Fruit fly (Drosophila melanogaster) whole organism, prepupa: ENCODE results near the gene CG14506.

Experiments used
- Blimp-1 ChIP-seq: fragments of 200-800 bp; sonication (Bioruptor generic); optimal IDR thresholded peaks from 3 replicates; lab custom pipeline; 2017; ENCODE audit warnings: missing biosample characterization, missing genetic modification characterization, mild to moderate bottlenecking, moderate library complexity, missing genetic modification reagents
- CG10631 ChIP-seq: fragments of 200-800 bp; sonication (Bioruptor generic); optimal IDR thresholded peaks from 2 replicates; lab custom pipeline; 2016; ENCODE audit warnings: missing biosample characterization, missing genetic modification characterization
- CG10669 ChIP-seq: fragments of 200-800 bp; sonication (Bioruptor generic); optimal IDR thresholded peaks from 3 replicates; lab custom pipeline; 2018; ENCODE audit warnings: missing biosample characterization, mild to moderate bottlenecking, missing genetic modification characterization, moderate library complexity
- CG11762 ChIP-seq: fragments of 200-800 bp; sonication (Bioruptor generic); optimal IDR thresholded peaks from 3 replicates; lab custom pipeline; 2016; ENCODE audit warnings: missing biosample characterization, missing genetic modification characterization; ENCODE audit not compliant: insufficient read depth
- CG15336 ChIP-seq: fragments of 200-800 bp; sonication (Bioruptor generic); IDR thresholded peaks from 2 replicates; pipeline ENCODE4 v1.3.6; 2022; ENCODE audit warnings: missing biosample characterization, missing genetic modification characterization
- CG1621 ChIP-seq: fragments of 200-800 bp; sonication (Bioruptor generic); optimal IDR thresholded peaks from 3 replicates; lab custom pipeline; 2018; ENCODE audit warnings: missing biosample characterization, mild to moderate bottlenecking, missing genetic modification characterization
- CG3032 ChIP-seq: fragments of 200-800 bp; optimal IDR thresholded peaks from 2 replicates; lab custom pipeline; 2019; ENCODE audit warnings: missing biosample characterization, mild to moderate bottlenecking, missing genetic modification characterization, moderate library complexity
- CG31627 ChIP-seq: fragments of 200-800 bp; sonication (Bioruptor generic); optimal IDR thresholded peaks from 3 replicates; lab custom pipeline; 2016; ENCODE audit warnings: missing biosample characterization, missing genetic modification characterization
- CG32006 ChIP-seq: fragments of 200-800 bp; sonication (Bioruptor generic); optimal IDR thresholded peaks from 3 replicates; lab custom pipeline; 2017; ENCODE audit warnings: missing biosample characterization, mild to moderate bottlenecking, missing genetic modification characterization
- CG34406 ChIP-seq: fragments of 200-800 bp; sonication (Bioruptor generic); optimal IDR thresholded peaks from 3 replicates; lab custom pipeline; 2016; ENCODE audit warnings: missing biosample characterization, missing genetic modification characterization
- CG4318 ChIP-seq: fragments of 200-800 bp; sonication (Bioruptor generic); optimal IDR thresholded peaks from 3 replicates; lab custom pipeline; 2017; ENCODE audit warnings: missing biosample characterization, mild to moderate bottlenecking, missing genetic modification characterization
- CG6163 ChIP-seq: fragments of 200-800 bp; sonication (Bioruptor generic); IDR thresholded peaks from 3 replicates; pipeline ENCODE4 v1.3.6; 2022; ENCODE audit warnings: missing biosample characterization, missing genetic modification characterization
- CG6792 ChIP-seq: fragments of 200-800 bp; sonication (Bioruptor generic); optimal IDR thresholded peaks from 3 replicates; lab custom pipeline; 2016; ENCODE audit warnings: missing biosample characterization, missing genetic modification characterization
- CG6808 ChIP-seq: fragments of 200-800 bp; sonication (Bioruptor generic); optimal IDR thresholded peaks from 3 replicates; lab custom pipeline; 2017; ENCODE audit warnings: missing biosample characterization, missing genetic modification characterization, mild to moderate bottlenecking, moderate library complexity, missing genetic modification reagents
- CG6854 ChIP-seq: fragments of 200-800 bp; sonication (Bioruptor generic); optimal IDR thresholded peaks from 2 replicates; lab custom pipeline; 2017; ENCODE audit warnings: missing biosample characterization, mild to moderate bottlenecking, missing genetic modification characterization
- CG7368 ChIP-seq: fragments of 200-800 bp; sonication (Bioruptor generic); optimal IDR thresholded peaks from 3 replicates; lab custom pipeline; 2016; ENCODE audit warnings: missing biosample characterization, missing genetic modification characterization
- CG8319 ChIP-seq: fragments of 200-800 bp; sonication (Bioruptor generic); optimal IDR thresholded peaks from 3 replicates; lab custom pipeline; 2016; ENCODE audit warnings: missing biosample characterization, missing genetic modification characterization
- CG8632 ChIP-seq: fragments of 200-800 bp; sonication (Bioruptor generic); optimal IDR thresholded peaks from 3 replicates; lab custom pipeline; 2016; ENCODE audit warnings: missing biosample characterization, missing genetic modification characterization
- CG9139 ChIP-seq: fragments of 200-800 bp; sonication (Bioruptor generic); optimal IDR thresholded peaks from 3 replicates; lab custom pipeline; 2017; ENCODE audit warnings: missing biosample characterization, mild to moderate bottlenecking, missing genetic modification characterization
- Eip75B ChIP-seq: fragments of 200-800 bp; sonication (Bioruptor generic); optimal IDR thresholded peaks from 3 replicates; lab custom pipeline; 2016; ENCODE audit warnings: missing biosample characterization, missing genetic modification characterization
- Ets96B ChIP-seq: fragments of 200-800 bp; optimal IDR thresholded peaks from 2 replicates; lab custom pipeline; 2019; ENCODE audit warnings: missing biosample characterization, mild to moderate bottlenecking, missing genetic modification characterization, moderate library complexity
- Gug ChIP-seq: fragments of 200-800 bp; sonication (Bioruptor generic); IDR thresholded peaks from 2 replicates; pipeline ENCODE4 v1.3.6; 2022; ENCODE audit warnings: missing biosample characterization, missing genetic modification characterization
- Hr38 ChIP-seq: sonication (Bioruptor generic); optimal IDR thresholded peaks from 2 replicates; lab custom pipeline; 2016; ENCODE audit warnings: missing biosample characterization, missing genetic modification characterization
- Hr39 ChIP-seq: fragments of 200-800 bp; sonication (Bioruptor generic); optimal IDR thresholded peaks from 2 replicates; lab custom pipeline; 2016; ENCODE audit warnings: missing biosample characterization, missing genetic modification characterization
- Hr4 ChIP-seq: fragments of 200-800 bp; sonication (Bioruptor generic); optimal IDR thresholded peaks from 3 replicates; lab custom pipeline; 2016; ENCODE audit warnings: missing biosample characterization, missing genetic modification characterization
- Lpt ChIP-seq: fragments of 200-800 bp; sonication (Bioruptor generic); optimal IDR thresholded peaks from 3 replicates; lab custom pipeline; 2016; ENCODE audit warnings: missing biosample characterization, missing genetic modification characterization
- OdsH ChIP-seq: fragments of 200-800 bp; sonication (Bioruptor generic); optimal IDR thresholded peaks from 3 replicates; lab custom pipeline; 2016; ENCODE audit warnings: missing biosample characterization, missing genetic modification characterization
- Smox ChIP-seq: fragments of 200-800 bp; sonication (Bioruptor generic); optimal IDR thresholded peaks from 3 replicates; lab custom pipeline; 2016; ENCODE audit warnings: missing biosample characterization, missing genetic modification characterization
- Sox14 ChIP-seq: fragments of 200-800 bp; sonication (Bioruptor generic); optimal IDR thresholded peaks from 3 replicates; lab custom pipeline; 2016; ENCODE audit warnings: missing biosample characterization, missing genetic modification characterization
- Sox15 ChIP-seq: fragments of 200-800 bp; sonication (Bioruptor generic); optimal IDR thresholded peaks from 3 replicates; lab custom pipeline; 2016; ENCODE audit warnings: missing biosample characterization, missing genetic modification characterization
- acj6 ChIP-seq: fragments of 200-800 bp; sonication (Bioruptor generic); optimal IDR thresholded peaks from 3 replicates; lab custom pipeline; 2016; ENCODE audit warnings: missing biosample characterization, missing genetic modification characterization
- cyc ChIP-seq: fragments of 200-800 bp; sonication (Bioruptor generic); optimal IDR thresholded peaks from 3 replicates; lab custom pipeline; 2016; ENCODE audit warnings: missing biosample characterization, missing genetic modification characterization
- dsx ChIP-seq: fragments of 200-800 bp; optimal IDR thresholded peaks from 3 replicates; lab custom pipeline; 2019; ENCODE audit warnings: missing biosample characterization, mild to moderate bottlenecking, missing genetic modification characterization, moderate library complexity; ENCODE audit not compliant: poor library complexity, severe bottlenecking
- eg ChIP-seq: fragments of 200-800 bp; sonication (Bioruptor generic); IDR thresholded peaks from 3 replicates; pipeline ENCODE4 v1.3.6; 2022; ENCODE audit warnings: missing biosample characterization, missing genetic modification characterization
- esn ChIP-seq: fragments of 200-800 bp; sonication (Bioruptor generic); optimal IDR thresholded peaks from 2 replicates; lab custom pipeline; 2016; ENCODE audit warnings: missing biosample characterization, mild to moderate bottlenecking, missing genetic modification characterization, moderate library complexity
- fd59A ChIP-seq: fragments of 200-800 bp; sonication (Bioruptor generic); optimal IDR thresholded peaks from 2 replicates; lab custom pipeline; 2017; ENCODE audit warnings: missing biosample characterization, mild to moderate bottlenecking, missing genetic modification characterization, missing genetic modification reagents
- fd85E ChIP-seq: fragments of 200-800 bp; sonication (Bioruptor generic); optimal IDR thresholded peaks from 3 replicates; lab custom pipeline; 2016; ENCODE audit warnings: missing biosample characterization, missing genetic modification characterization
- fkh ChIP-seq: fragments of 200-800 bp; sonication (Bioruptor generic); optimal IDR thresholded peaks from 3 replicates; lab custom pipeline; 2017; ENCODE audit warnings: missing biosample characterization, mild to moderate bottlenecking, missing genetic modification characterization, moderate library complexity
- lz ChIP-seq: fragments of 200-800 bp; sonication (Bioruptor generic); optimal IDR thresholded peaks from 3 replicates; lab custom pipeline; 2016; ENCODE audit warnings: missing biosample characterization, missing genetic modification characterization
- net ChIP-seq: fragments of 200-800 bp; sonication (Bioruptor generic); optimal IDR thresholded peaks from 3 replicates; lab custom pipeline; 2016; ENCODE audit warnings: missing biosample characterization, missing genetic modification characterization
- pdm3 ChIP-seq: fragments of 200-800 bp; sonication (Bioruptor generic); optimal IDR thresholded peaks from 3 replicates; lab custom pipeline; 2016; ENCODE audit warnings: missing biosample characterization, missing genetic modification characterization
- salr ChIP-seq, 2 experiments: fragments of 200-800 bp; sonication (Bioruptor generic); optimal IDR thresholded peaks; 3 replicates each; lab custom pipeline; 2016 to 2018; ENCODE audit warnings: missing biosample characterization in 2 of 2, missing genetic modification characterization in 2 of 2, mild to moderate bottlenecking in 1 of 2
- ss ChIP-seq, 2 experiments: fragments of 200-800 bp; sonication (Bioruptor generic); optimal IDR thresholded peaks; 2 replicates in 1 of 2; 3 replicates in 1 of 2; lab custom pipeline; 2017 to 2018; ENCODE audit warnings: mild to moderate bottlenecking in 2 of 2, missing biosample characterization in 2 of 2, missing genetic modification characterization in 2 of 2, moderate library complexity in 1 of 2
- topi ChIP-seq: fragments of 200-800 bp; sonication (Bioruptor generic); optimal IDR thresholded peaks from 3 replicates; lab custom pipeline; 2016; ENCODE audit warnings: missing biosample characterization, missing genetic modification characterization

Gene CG14506

dm6 chr3R:29255963-29256527 lies 40.9 kb downstream of the CG14506 start, which contains the start of gene CG45544 (continued):
- no peak for TF ChIP-seq fkh (GFP tag; lab: Kevin White, UChicago)
- peak; percentile 98 for TF ChIP-seq CG1621 (tag; lab: Kevin White, UChicago)
- TF ChIP-seq Hr4 (GFP tag; lab: Kevin White, UChicago), result peak; percentile 72
- TF ChIP-seq CG11762 (GFP tag; lab: Kevin White, UChicago), result peak; percentile 86
- peak; percentile 95 for TF ChIP-seq CG3032 (tag; lab: Kevin White, UChicago)
- peak; percentile 95 for TF ChIP-seq CG7368 (GFP tag; lab: Kevin White, UChicago)
- TF ChIP-seq fd59A (GFP tag; lab: Kevin White, UChicago), result peak; percentile 96
- peak; percentile 82 for TF ChIP-seq CG32006 (GFP tag; lab: Kevin White, UChicago)
- TF ChIP-seq CG15336, result peak; percentile 70
- peak; percentile 97 for TF ChIP-seq Eip75B (GFP tag; lab: Kevin White, UChicago)
- peak; percentile 92 for TF ChIP-seq dsx (GFP tag; lab: Kevin White, UChicago)
- TF ChIP-seq CG6808 (GFP tag; lab: Kevin White, UChicago), result peak; percentile 94
- peak; percentile 93 for TF ChIP-seq pdm3 (GFP tag; lab: Kevin White, UChicago)
- TF ChIP-seq CG34406 (GFP tag; lab: Kevin White, UChicago), result peak; percentile 82
- peak; percentile 75 for TF ChIP-seq Lpt (GFP tag; lab: Kevin White, UChicago)
- TF ChIP-seq cyc (GFP tag; lab: Kevin White, UChicago), result peak; percentile 96
- peak; percentile 93 for TF ChIP-seq acj6 (GFP tag; lab: Kevin White, UChicago)
- TF ChIP-seq Ets96B (tag; lab: Kevin White, UChicago), result peak; percentile 96
- peak; percentile 97 for TF ChIP-seq lz (GFP tag; lab: Kevin White, UChicago)
- TF ChIP-seq CG31627 (GFP tag; lab: Kevin White, UChicago), result peak; percentile 95
- TF ChIP-seq CG10631 (GFP tag; lab: Kevin White, UChicago), result peak; percentile 99
- peak; percentile 62 for TF ChIP-seq CG6854 (GFP tag; lab: Kevin White, UChicago)
- peak; percentile 90 for TF ChIP-seq CG8632 (GFP tag; lab: Kevin White, UChicago)
- peak; percentile 78 for TF ChIP-seq eg
- TF ChIP-seq ss (GFP tag; optimal IDR thresholded peaks at IDR 0.05; lab: Kevin White, UChicago), result peak; percentile 88 to 95
- peak; percentile 87 for TF ChIP-seq Sox15 (GFP tag; lab: Kevin White, UChicago)
- peak; percentile 98 for TF ChIP-seq CG6792 (GFP tag; lab: Kevin White, UChicago)
- peak; percentile 94 for TF ChIP-seq Gug (GFP tag; lab: Robert Waterston, UW)

- TF ChIP-seq net (GFP tag; lab: Kevin White, UChicago), result no peak
- no peak for TF ChIP-seq Hr39 (GFP tag; lab: Kevin White, UChicago)
- TF ChIP-seq CG10631 (GFP tag; lab: Kevin White, UChicago), result no peak
- no peak for TF ChIP-seq CG4318
- no peak for TF ChIP-seq dsx (GFP tag; lab: Kevin White, UChicago)
- TF ChIP-seq Hr38 (GFP tag; lab: Kevin White, UChicago), result no peak
- no peak for TF ChIP-seq CG6854 (GFP tag; lab: Kevin White, UChicago)
- no peak for TF ChIP-seq esn
- TF ChIP-seq topi, result no peak
- no peak for TF ChIP-seq CG31627 (GFP tag; lab: Kevin White, UChicago)
- no peak for TF ChIP-seq CG8319 (GFP tag; lab: Kevin White, UChicago)
- peak; percentile 57; the same call in 2 of the 3 replicates for TF ChIP-seq CG6163 (GFP tag; lab: Robert Waterston, UW)
- no peak for TF ChIP-seq CG10669 (GFP tag; lab: Kevin White, UChicago)
- TF ChIP-seq Eip75B (GFP tag; lab: Kevin White, UChicago), result no peak
- TF ChIP-seq lz (GFP tag; lab: Kevin White, UChicago), result no peak
- no peak for TF ChIP-seq Blimp-1 (GFP tag; lab: Kevin White, UChicago)
- no peak for TF ChIP-seq CG8632 (GFP tag; lab: Kevin White, UChicago)
- TF ChIP-seq Lpt (GFP tag; lab: Kevin White, UChicago), result no peak
- no peak for TF ChIP-seq CG11762 (GFP tag; lab: Kevin White, UChicago)
- TF ChIP-seq Hr4 (GFP tag; lab: Kevin White, UChicago), result no peak
- TF ChIP-seq CG1621 (tag; lab: Kevin White, UChicago), result peak; percentile 9
- peak; percentile 30 for TF ChIP-seq CG9139 (GFP tag; lab: Kevin White, UChicago)
- no peak for TF ChIP-seq CG15336
- TF ChIP-seq Smox (GFP tag; lab: Kevin White, UChicago), result no peak
- TF ChIP-seq OdsH (GFP tag; lab: Kevin White, UChicago), result no peak
- TF ChIP-seq CG6792 (GFP tag; lab: Kevin White, UChicago), result no peak
- no peak for TF ChIP-seq Gug (GFP tag; lab: Robert Waterston, UW)
- no peak for TF ChIP-seq salr (GFP tag; optimal IDR thresholded peaks at IDR 0.05; lab: Kevin White, UChicago)
- TF ChIP-seq fd85E (GFP tag; lab: Kevin White, UChicago), result no peak
- TF ChIP-seq Sox14 (GFP tag; lab: Kevin White, UChicago), result no peak
Measured at dm6 chr3R:29255166-29255962, 41.6 kb downstream of the CG14506 start, which contains the start of gene stg. Gene stg (minus strand): TSS chr3R:29255800.
